Worm (Caenorhabditis elegans) whole organism, early embryonic: ENCODE results near the gene kin-16.

Experiments
- B0310.2 ChIP-seq: sonication (generic microtip); optimal IDR thresholded peaks from 2 replicates; lab custom pipeline; 2016; ENCODE audit warnings: mild to moderate bottlenecking, missing genetic modification characterization, missing compliant biosample characterization
- F13C5.2 ChIP-seq: sonication (generic microtip); optimal IDR thresholded peaks from 2 replicates; lab custom pipeline; 2017; ENCODE audit warnings: mild to moderate bottlenecking, missing genetic modification characterization, inconsistent platforms, missing compliant biosample characterization
- aly-1 ChIP-seq: sonication (generic microtip); optimal IDR thresholded peaks from 2 replicates; lab custom pipeline; 2016; ENCODE audit warnings: missing genetic modification characterization, missing compliant biosample characterization
- ama-1 ChIP-seq: fragments of 150-350 bp; optimal IDR thresholded peaks from 2 replicates; lab custom pipeline; 2014
- ceh-13 ChIP-seq: fragments of 200-800 bp; sonication (Bioruptor generic); optimal IDR thresholded peaks from 2 replicates; lab custom pipeline; 2018; ENCODE audit warnings: mild to moderate bottlenecking, missing genetic modification characterization, missing compliant biosample characterization
- ceh-36 ChIP-seq: sonication (generic microtip); optimal IDR thresholded peaks from 2 replicates; lab custom pipeline; 2016; ENCODE audit warnings: missing genetic modification characterization, inconsistent platforms, missing compliant biosample characterization
- ets-7 ChIP-seq: sonication (generic microtip); optimal IDR thresholded peaks from 2 replicates; lab custom pipeline; 2016; ENCODE audit warnings: missing genotype, missing genetic modification characterization, missing compliant biosample characterization
- flt-1 ChIP-seq: fragments of 200-800 bp; sonication (Bioruptor generic); IDR thresholded peaks from 2 replicates; pipeline ENCODE4 v1.3.6; 2022; ENCODE audit warnings: missing genetic modification characterization, missing compliant biosample characterization
- hmbx-1 ChIP-seq: sonication (generic microtip); optimal IDR thresholded peaks from 2 replicates; lab custom pipeline; 2016; ENCODE audit warnings: mild to moderate bottlenecking, missing genetic modification characterization, missing compliant biosample characterization
- hmg-4 ChIP-seq: fragments of 200-800 bp; sonication (Bioruptor generic); optimal IDR thresholded peaks from 2 replicates; lab custom pipeline; 2018; ENCODE audit warnings: mild to moderate bottlenecking, missing genetic modification characterization, missing compliant biosample characterization
- hnd-1 ChIP-seq: sonication (generic microtip); optimal IDR thresholded peaks from 2 replicates; lab custom pipeline; 2016; ENCODE audit warnings: missing genetic modification characterization, missing compliant biosample characterization
- pes-1 ChIP-seq: fragments of 200-800 bp; sonication (Bioruptor generic); IDR thresholded peaks from 2 replicates; pipeline ENCODE4 v1.3.6; 2022; ENCODE audit warnings: missing genetic modification reagents, missing genetic modification characterization, missing compliant biosample characterization
- scrt-1 ChIP-seq: fragments of 200-800 bp; sonication (Bioruptor generic); IDR thresholded peaks from 2 replicates; pipeline ENCODE4 v1.3.6; 2022; ENCODE audit warnings: missing genetic modification characterization, missing compliant biosample characterization
- sea-1 ChIP-seq: fragments of 200-800 bp; sonication (Bioruptor generic); conservative IDR thresholded peaks from 2 replicates; pipeline ENCODE4 v1.3.6; 2022; ENCODE audit warnings: missing genetic modification characterization, missing compliant biosample characterization
- tbx-11 ChIP-seq: fragments of 200-800 bp; sonication (Bioruptor generic); IDR thresholded peaks from 2 replicates; pipeline ENCODE4 v1.3.6; 2022; ENCODE audit warnings: missing genetic modification characterization, missing compliant biosample characterization
- tbx-37 ChIP-seq: fragments of 200-800 bp; sonication (Bioruptor generic); conservative IDR thresholded peaks from 2 replicates; pipeline ENCODE4 v1.3.6; 2022; ENCODE audit warnings: missing genetic modification reagents, missing genetic modification characterization, missing compliant biosample characterization
- tra-4 ChIP-seq: sonication (generic microtip); optimal IDR thresholded peaks from 2 replicates; lab custom pipeline; 2017; ENCODE audit warnings: missing genetic modification characterization, missing compliant biosample characterization

kin-16 gene

DNA sequence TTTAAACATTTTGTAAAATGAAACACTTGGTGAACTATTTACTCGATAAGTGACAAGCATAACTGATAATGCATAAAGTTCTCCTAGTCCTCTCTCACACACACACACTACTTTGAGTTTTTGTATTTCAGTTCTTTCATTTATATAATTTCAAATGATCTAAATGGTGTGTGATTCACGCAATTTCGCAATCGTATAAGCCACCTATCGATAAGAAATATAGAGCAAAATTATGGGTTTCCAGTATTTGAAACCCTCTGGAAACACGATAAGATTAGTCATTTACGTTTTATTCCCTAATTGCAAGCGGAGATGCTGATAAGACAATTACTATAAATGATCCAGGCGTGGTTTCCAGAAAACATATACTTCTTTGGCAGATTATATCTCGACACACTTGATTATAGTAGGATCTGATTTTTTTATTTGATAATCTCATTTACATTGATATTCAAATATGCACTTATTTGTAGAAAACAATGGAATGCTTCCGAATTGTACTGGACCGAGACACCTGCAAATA, 23.8 kb downstream of the kin-16 start, which contains the start of gene arrd-3:
Gene arrd-3, plus strand, starts transcription at position 473 of the 523 bp plus-strand sequence.
- no peak for TF ChIP-seq F13C5.2
- no peak for TF ChIP-seq scrt-1 (GFP tag; lab: Robert Waterston, UW)
- TF ChIP-seq hmbx-1 (tag; lab: Kevin White, UChicago), result no peak
- no peak for TF ChIP-seq pes-1 (GFP tag; lab: Robert Waterston, UW)
- no peak for TF ChIP-seq ceh-36 (tag; lab: Kevin White, UChicago)
- TF ChIP-seq tbx-11 (GFP tag; lab: Robert Waterston, UW), result no peak
- TF ChIP-seq ama-1 (lab: Kevin White, UChicago), result no peak
- TF ChIP-seq ceh-13 (GFP tag; lab: Kevin White, UChicago), result no peak
- TF ChIP-seq B0310.2 (tag; lab: Kevin White, UChicago), result no peak
- no peak for TF ChIP-seq hmg-4 (GFP tag; lab: Kevin White, UChicago)
- TF ChIP-seq sea-1 (GFP tag; lab: Robert Waterston, UW), result no peak
- TF ChIP-seq aly-1 (tag; lab: Kevin White, UChicago), result no peak
- TF ChIP-seq flt-1 (GFP tag; lab: Robert Waterston, UW), result no peak
- TF ChIP-seq tra-4 (tag; lab: Kevin White, UChicago), result no peak
- no peak for TF ChIP-seq ets-7

DNA sequence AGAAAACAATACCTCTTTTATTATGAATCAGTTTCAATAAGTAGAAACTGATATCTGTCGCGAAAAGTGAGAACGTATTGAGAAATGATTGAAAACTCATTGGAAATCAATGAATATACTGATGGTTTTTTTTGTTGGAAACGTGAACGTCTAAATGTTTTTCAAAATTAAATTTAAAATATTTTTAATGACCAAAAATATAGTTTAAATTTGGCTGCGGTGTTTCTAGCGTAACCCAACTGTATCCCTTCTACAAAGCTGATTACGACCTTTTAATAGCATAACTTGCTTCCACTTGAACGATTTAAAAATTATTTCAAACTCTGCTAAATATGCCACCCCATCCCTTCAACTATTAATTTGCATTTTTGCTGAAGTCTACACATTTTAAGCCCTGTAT, 24.4 kb downstream of the kin-16 start, which contains the start of gene M176.9:
Gene M176.9, minus strand, starts transcription at position 101 of the 400 bp plus-strand sequence.
- no peak for TF ChIP-seq sea-1 (GFP tag; lab: Robert Waterston, UW)

DNA sequence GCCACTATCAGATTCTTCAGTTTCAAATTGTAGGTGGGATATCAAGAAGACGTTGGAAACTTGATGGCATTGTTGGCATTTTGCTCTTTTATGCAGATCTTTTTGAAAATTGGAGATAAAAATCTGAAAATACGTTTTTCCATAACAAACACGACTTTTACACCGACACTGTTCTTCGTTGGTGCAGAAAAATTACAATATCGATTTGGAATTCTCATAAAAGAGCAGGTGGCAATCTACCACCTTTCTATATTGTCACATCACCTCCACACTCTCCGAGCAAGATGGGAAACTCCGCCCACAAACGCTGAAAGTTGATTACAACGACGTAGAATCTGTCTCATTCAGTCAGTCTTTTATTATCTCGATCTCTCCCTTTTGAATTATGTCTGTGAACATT, 28.4 kb downstream of the kin-16 start, which contains the start of gene arrd-2:
Gene arrd-2, plus strand, starts transcription at position 301 of the 400 bp plus-strand sequence.
- TF ChIP-seq tbx-11 (GFP tag; lab: Robert Waterston, UW) (no peak), scrt-1 (GFP tag; lab: Robert Waterston, UW) (no peak), ama-1 (lab: Kevin White, UChicago) (no peak), hmg-4 (GFP tag; lab: Kevin White, UChicago) (no peak), tbx-37 (no peak)

DNA sequence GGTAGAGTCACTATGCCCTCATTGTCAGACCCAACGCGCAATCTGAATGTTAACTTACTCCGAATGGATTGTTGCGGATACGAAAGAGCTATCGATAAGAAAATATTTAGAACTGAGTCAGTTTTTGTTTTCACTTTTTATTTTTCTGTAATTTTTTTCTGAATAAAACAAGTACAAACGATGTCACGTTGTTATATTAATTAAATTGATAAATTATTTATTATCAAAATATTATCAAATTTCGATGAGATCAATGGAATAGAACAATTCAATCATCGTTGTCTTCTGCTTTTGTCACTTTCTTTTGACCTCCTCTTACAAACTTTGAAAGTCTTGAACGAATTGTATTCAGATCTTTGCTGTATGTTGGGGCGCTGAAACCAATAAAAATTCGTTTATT, 28.9 kb downstream of the kin-16 start, which contains the start of gene mpz-6:
Gene mpz-6, minus strand, starts transcription at position 101 of the 400 bp plus-strand sequence.
- TF ChIP-seq B0310.2 (tag; lab: Kevin White, UChicago) (no peak), tra-4 (tag; lab: Kevin White, UChicago) (no peak), pes-1 (GFP tag; lab: Robert Waterston, UW) (no peak), scrt-1 (GFP tag; lab: Robert Waterston, UW) (no peak), ama-1 (lab: Kevin White, UChicago) (no peak), ceh-36 (tag; lab: Kevin White, UChicago) (no peak)

DNA sequence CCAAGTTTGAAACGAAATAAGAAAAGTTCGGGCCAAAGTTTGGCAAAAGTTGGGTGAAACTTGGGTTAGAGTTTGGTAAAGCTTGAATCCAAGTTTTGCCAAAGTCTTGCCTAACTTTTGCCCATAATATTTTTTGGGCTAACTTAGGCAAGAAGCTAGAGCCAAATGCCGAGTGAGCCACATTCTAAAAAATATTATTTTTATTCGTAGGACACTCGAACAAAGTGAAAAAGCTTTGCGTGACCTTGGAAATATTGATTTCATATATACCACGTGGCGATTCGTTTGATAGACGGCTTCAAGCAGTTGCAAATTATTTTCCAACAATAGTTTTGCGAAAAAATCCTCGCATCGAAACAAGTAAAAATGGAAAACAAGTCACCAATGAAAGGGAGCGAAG, 32.1 kb downstream of the kin-16 start, which contains the start of gene Y51B9A.5:
Gene Y51B9A.5, plus strand, starts transcription at position 301 of the 400 bp plus-strand sequence.
- TF ChIP-seq tbx-11 (GFP tag; lab: Robert Waterston, UW), result no peak
- no peak for TF ChIP-seq ama-1 (lab: Kevin White, UChicago)
- no peak for TF ChIP-seq hnd-1 (tag; lab: Kevin White, UChicago)
- TF ChIP-seq ceh-36 (tag; lab: Kevin White, UChicago), result no peak
- no peak for TF ChIP-seq scrt-1 (GFP tag; lab: Robert Waterston, UW)
- no peak for TF ChIP-seq flt-1 (GFP tag; lab: Robert Waterston, UW)
- no peak for TF ChIP-seq B0310.2 (tag; lab: Kevin White, UChicago)
- TF ChIP-seq F13C5.2, result no peak
- no peak for TF ChIP-seq aly-1 (tag; lab: Kevin White, UChicago)
- no peak for TF ChIP-seq hmbx-1 (tag; lab: Kevin White, UChicago)
- no peak for TF ChIP-seq tbx-37
- TF ChIP-seq ceh-13 (GFP tag; lab: Kevin White, UChicago), result no peak

DNA sequence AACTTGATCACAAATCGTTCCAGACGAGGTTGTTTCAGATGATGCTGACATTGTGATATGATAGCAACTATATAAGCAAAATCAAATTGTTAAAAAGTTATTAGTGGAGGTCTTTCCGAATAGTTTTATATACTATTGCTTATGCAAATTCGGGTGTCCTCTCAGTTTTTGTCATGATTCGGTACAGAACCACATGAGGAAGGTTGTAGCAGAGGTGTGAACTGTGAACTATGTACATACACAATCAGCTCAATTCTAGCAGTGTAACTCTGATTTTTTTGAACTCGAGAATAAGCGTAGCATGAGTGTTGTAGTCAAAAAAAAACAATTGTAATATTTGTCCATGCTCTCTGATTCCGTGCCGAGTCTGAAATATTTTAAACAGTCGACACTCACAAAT, 32.8 kb downstream of the kin-16 start, which contains the start of gene Y51B9A.6:
Gene Y51B9A.6, minus strand, starts transcription at position 101 of the 400 bp plus-strand sequence.
- no peak for TF ChIP-seq ceh-13 (GFP tag; lab: Kevin White, UChicago)
- no peak for TF ChIP-seq hnd-1 (tag; lab: Kevin White, UChicago)
- no peak for TF ChIP-seq tbx-11 (GFP tag; lab: Robert Waterston, UW)
- no peak for TF ChIP-seq flt-1 (GFP tag; lab: Robert Waterston, UW)

DNA sequence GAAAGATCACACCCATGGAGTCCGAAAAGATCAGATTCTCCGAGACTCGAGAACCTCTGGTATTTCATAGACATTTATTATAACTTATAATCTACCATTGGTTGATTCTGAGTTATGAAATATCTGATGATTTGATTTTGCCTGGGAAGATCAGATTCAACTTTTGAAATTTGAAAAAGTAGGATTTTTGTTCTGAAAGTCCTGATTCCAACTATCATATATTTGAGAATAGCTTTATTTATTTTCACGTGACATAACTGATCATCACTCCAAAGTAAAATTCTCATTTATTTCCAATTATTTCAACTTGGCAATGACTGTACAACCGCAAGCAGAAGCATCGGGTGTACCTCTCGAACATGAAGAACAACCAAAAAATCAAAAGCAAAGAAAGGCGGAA, 36.2 kb downstream of the kin-16 start, which contains the start of gene Y51B9A.7:
Gene Y51B9A.7, plus strand, starts transcription at position 301 of the 400 bp plus-strand sequence.
- no peak for TF ChIP-seq tbx-37
- no peak for TF ChIP-seq flt-1 (GFP tag; lab: Robert Waterston, UW)
- no peak for TF ChIP-seq hmg-4 (GFP tag; lab: Kevin White, UChicago)
- no peak for TF ChIP-seq tra-4 (tag; lab: Kevin White, UChicago)
- TF ChIP-seq F13C5.2, result no peak
- no peak for TF ChIP-seq ceh-13 (GFP tag; lab: Kevin White, UChicago)
- TF ChIP-seq aly-1 (tag; lab: Kevin White, UChicago), result no peak
- no peak for TF ChIP-seq hnd-1 (tag; lab: Kevin White, UChicago)
- no peak for TF ChIP-seq hmbx-1 (tag; lab: Kevin White, UChicago)
- no peak for TF ChIP-seq ceh-36 (tag; lab: Kevin White, UChicago)
- no peak for TF ChIP-seq ets-7
- no peak for TF ChIP-seq scrt-1 (GFP tag; lab: Robert Waterston, UW)

DNA sequence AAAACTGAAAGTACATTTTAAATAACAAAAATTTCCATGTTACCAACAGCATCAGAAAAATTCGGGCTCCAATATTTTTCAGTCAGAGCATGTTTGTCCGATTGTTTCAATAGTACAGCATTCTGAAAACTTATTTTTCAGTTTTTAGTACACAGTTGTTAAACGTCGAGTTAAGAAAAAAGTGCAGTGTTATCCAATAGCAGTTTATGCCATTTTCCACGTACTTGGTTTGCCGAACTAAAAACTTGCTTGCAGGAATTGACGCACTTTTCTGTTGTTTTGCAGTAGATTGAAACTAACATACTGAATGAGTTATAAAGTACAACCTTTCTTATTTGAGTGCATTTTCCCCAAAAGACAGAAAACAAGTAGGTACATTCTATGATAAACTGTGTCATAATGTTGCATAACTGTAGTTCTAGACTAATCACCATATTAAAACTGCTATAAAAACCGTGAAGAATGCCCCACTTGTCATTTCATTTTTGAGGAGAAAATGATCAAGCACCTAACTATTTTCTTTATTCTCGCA, 37.5 kb downstream of the kin-16 start, which contains the start of the genes Y51B9A.14 and Y51B9A.8:
Gene Y51B9A.14, minus strand, starts transcription at position 101 of the 532 bp plus-strand sequence.
Gene Y51B9A.8, plus strand, starts transcription at position 482 of the 532 bp plus-strand sequence.
- no peak for TF ChIP-seq ceh-13 (GFP tag; lab: Kevin White, UChicago)
